Fruit fly (Drosophila melanogaster): ENCODE results near the gene mRpL2.

The mRpL2 gene

dm6 chr3L:11117733-11118132 lies 2.9 kb upstream of the mRpL2 start (continued):
- no peak for TF ChIP-seq sr (GFP tag; IDR thresholded peaks at IDR 0.05)
- no peak for TF ChIP-seq Opbp (GFP tag; IDR thresholded peaks at IDR 0.05; ENCODE audit: partially characterized antibody)
- no peak for TF ChIP-seq CG32767 (GFP tag; IDR thresholded peaks at IDR 0.05)
- TF ChIP-seq CG32532 (GFP tag; IDR thresholded peaks at IDR 0.05), result no peak
- TF ChIP-seq Fer3 (tag; optimal IDR thresholded peaks at IDR 0.05), result no peak
- TF ChIP-seq ci (GFP tag; IDR thresholded peaks at IDR 0.05), result peak; percentile 39; the same call in 1 of the 3 replicates
- TF ChIP-seq Dfd (GFP tag; optimal IDR thresholded peaks at IDR 0.05), result peak in 1 of 2 experiments; percentile 14
- no peak for TF ChIP-seq CG13287 (GFP tag; IDR thresholded peaks at IDR 0.05; ENCODE audit: partially characterized antibody)
- no peak for TF ChIP-seq CG7372 (GFP tag; IDR thresholded peaks at IDR 0.05)
- TF ChIP-seq CG11560 (tag; IDR thresholded peaks at IDR 0.05), result no peak
- TF ChIP-seq Awh (GFP tag; IDR thresholded peaks at IDR 0.05), result 0 out of 2 replicates have a peak, but pooled peaks have one; percentile 21
- TF ChIP-seq kni (GFP tag; optimal IDR thresholded peaks at IDR 0.05), result no peak
- no peak for TF ChIP-seq CG9727 (GFP tag; optimal IDR thresholded peaks at IDR 0.05)
- no peak for TF ChIP-seq CG5180 (GFP tag; optimal IDR thresholded peaks at IDR 0.05)
- no peak for TF ChIP-seq CG6813 (GFP tag; optimal IDR thresholded peaks at IDR 0.05)
- no peak for TF ChIP-seq CG18764 (GFP tag; optimal IDR thresholded peaks at IDR 0.05)
- TF ChIP-seq CG4360 (GFP tag; IDR thresholded peaks at IDR 0.05), result peak; percentile 98
- TF ChIP-seq CG13424 (tag; optimal IDR thresholded peaks at IDR 0.05), result no peak
- TF ChIP-seq CG18619 (GFP tag; optimal IDR thresholded peaks at IDR 0.05), result no peak
- no peak for TF ChIP-seq CG11247 (GFP tag; IDR thresholded peaks at IDR 0.05)
- no peak for TF ChIP-seq ATbp (GFP tag; optimal IDR thresholded peaks at IDR 0.05)
- TF ChIP-seq sens-2 (GFP tag; IDR thresholded peaks at IDR 0.05), result no peak
- TF ChIP-seq bcd (GFP tag; optimal IDR thresholded peaks at IDR 0.05), result no peak
- no peak for TF ChIP-seq sd (tag; optimal IDR thresholded peaks at IDR 0.05)

- TF ChIP-seq CG13894 (tag; optimal IDR thresholded peaks at IDR 0.05) (peak; percentile 81), CG9727 (GFP tag; optimal IDR thresholded peaks at IDR 0.05) (peak; percentile 77), tx (GFP tag; optimal IDR thresholded peaks at IDR 0.05) (peak; percentile 47), eve (GFP tag; optimal IDR thresholded peaks at IDR 0.05) (no peak), Hmr (GFP tag; optimal IDR thresholded peaks at IDR 0.05) (peak; percentile 89), Lpt (GFP tag; optimal IDR thresholded peaks at IDR 0.05) (no peak), Hand (GFP tag; optimal IDR thresholded peaks at IDR 0.05) (peak; percentile 58), CG12155 (GFP tag; optimal IDR thresholded peaks at IDR 0.05) (peak; percentile 61), CG12104 (GFP tag; optimal IDR thresholded peaks at IDR 0.05) (peak; percentile 47), dmrt99B (tag; optimal IDR thresholded peaks at IDR 0.05) (peak; percentile 56), CG9215 (GFP tag; IDR thresholded peaks at IDR 0.05) (peak; percentile 60), Taf1 (GFP tag; IDR thresholded peaks at IDR 0.05) (no peak), br (optimal IDR thresholded peaks at IDR 0.05) (no peak), CG7786 (GFP tag; optimal IDR thresholded peaks at IDR 0.05) (peak; percentile 59), CG12299 (tag; optimal IDR thresholded peaks at IDR 0.05) (peak; percentile 87), D (optimal IDR thresholded peaks at IDR 0.05) (no peak), D (GFP tag; optimal IDR thresholded peaks at IDR 0.05) (peak; percentile 61), pros (GFP tag; optimal IDR thresholded peaks at IDR 0.05) (peak; percentile 68), CG17829 (tag; optimal IDR thresholded peaks at IDR 0.05) (peak; percentile 50), Hsf (GFP tag; optimal IDR thresholded peaks at IDR 0.05) (peak; percentile 38), caup (GFP tag; optimal IDR thresholded peaks at IDR 0.05; ENCODE audit: severe bottlenecking) (peak; percentile 86), Blimp-1 (GFP tag; optimal IDR thresholded peaks at IDR 0.05) (peak; percentile 55), Dip2 (GFP tag; IDR thresholded peaks at IDR 0.05) (no peak), CG7987 (GFP tag; optimal IDR thresholded peaks at IDR 0.05) (peak; percentile 89), CG9932 (GFP tag; IDR thresholded peaks at IDR 0.05) (peak; percentile 57), lilli (GFP tag; optimal IDR thresholded peaks at IDR 0.05) (no peak), CG11560 (tag; IDR thresholded peaks at IDR 0.05) (no peak), CG18764 (GFP tag; optimal IDR thresholded peaks at IDR 0.05) (peak; percentile 40), bigmax (GFP tag; optimal IDR thresholded peaks at IDR 0.05) (peak; percentile 58)
Measured at dm6 chr3L:11118627-11119395, 1.8 kb upstream of the mRpL2 start.

All from whole organism, embryonic.